Worm (Caenorhabditis elegans): ENCODE measurements around the gene F37B12.1.

ce11 chrII:9056215-9056819, 27.2 kb upstream of the F37B12.1 start:
- no peak for TF ChIP-seq ztf-29 (GFP tag; IDR thresholded peaks at IDR 0.05)
- TF ChIP-seq ref-1 (GFP tag; conservative IDR thresholded peaks at IDR 0.05), result no peak
- TF ChIP-seq med-1 (GFP tag; optimal IDR thresholded peaks at IDR 0.05; ENCODE audit: insufficient read depth), result no peak
- no peak for TF ChIP-seq flt-1 (GFP tag; IDR thresholded peaks at IDR 0.05)
- no peak for TF ChIP-seq tab-1 (GFP tag; IDR thresholded peaks at IDR 0.05)
- no peak for TF ChIP-seq T22C8.4 (GFP tag; IDR thresholded peaks at IDR 0.05)
- TF ChIP-seq ztf-23 (GFP tag; IDR thresholded peaks at IDR 0.05), result no peak
- TF ChIP-seq cog-1 (tag; optimal IDR thresholded peaks at IDR 0.05), result no peak
- TF ChIP-seq klf-2 (GFP tag; conservative IDR thresholded peaks at IDR 0.05), result no peak

Measured in whole organism, midembryonic.